Worm (Caenorhabditis elegans): ENCODE results near the gene B0252.3.
A peak's percentile ranks its signal among the peaks of the same experiment; 100 is the strongest.

B0252.3 gene

ce11 chrII:6951250-6951806 lies 43.8 kb upstream of the B0252.3 start, which contains the start of the genes malt-1 and ceh-38 (continued):
- TF ChIP-seq R02D3.7 (tag; optimal IDR thresholded peaks at IDR 0.05) (peak; percentile 65), T20F7.1 (GFP tag; optimal IDR thresholded peaks at IDR 0.05) (peak; percentile 88), F37D6.2 (tag; optimal IDR thresholded peaks at IDR 0.05) (peak; percentile 90), lsy-2 (tag; optimal IDR thresholded peaks at IDR 0.05) (peak; percentile 94 to 97), attf-4 (tag; optimal IDR thresholded peaks at IDR 0.05) (peak; percentile 56), zfp-3 (GFP tag; conservative IDR thresholded peaks at IDR 0.05) (no peak), tra-1 (GFP tag; IDR thresholded peaks at IDR 0.05) (peak; percentile 66), nhr-10 (tag; optimal IDR thresholded peaks at IDR 0.05) (peak; percentile 68), dmd-8 (GFP tag; IDR thresholded peaks at IDR 0.05) (no peak), vab-7 (GFP tag; IDR thresholded peaks at IDR 0.05) (peak; percentile 77), lin-13 (GFP tag; optimal IDR thresholded peaks at IDR 0.05) (peak; percentile 88), nhr-25 (tag; optimal IDR thresholded peaks at IDR 0.05; ENCODE audit: borderline replicate concordance, insufficient read depth) (peak; percentile 81), dve-1 (tag; optimal IDR thresholded peaks at IDR 0.05; ENCODE audit: insufficient read depth) (peak; percentile 98), mep-1 (tag; optimal IDR thresholded peaks at IDR 0.05) (peak; percentile 98), daf-19 (GFP tag; conservative IDR thresholded peaks at IDR 0.05) (peak; percentile 79), ama-1 (optimal IDR thresholded peaks at IDR 0.05) (no peak)

- no peak for TF ChIP-seq F26F4.8 (GFP tag; conservative IDR thresholded peaks at IDR 0.05)
- no peak for TF ChIP-seq unc-39 (tag; optimal IDR thresholded peaks at IDR 0.05)
- TF ChIP-seq mdl-1 (tag; optimal IDR thresholded peaks at IDR 0.05) = no peak
- no peak for TF ChIP-seq dmd-8 (GFP tag; IDR thresholded peaks at IDR 0.05)
- peak; percentile 18 for TF ChIP-seq dve-1 (tag; optimal IDR thresholded peaks at IDR 0.05; ENCODE audit: insufficient read depth)
- no peak for TF ChIP-seq nhr-48 (tag; optimal IDR thresholded peaks at IDR 0.05)
- no peak for TF ChIP-seq aly-2 (tag; optimal IDR thresholded peaks at IDR 0.05)
- TF ChIP-seq pha-4 (GFP tag; IDR thresholded peaks at IDR 0.05) = no peak; the same call in 1 of the 2 replicates
- TF ChIP-seq pha-4 (tag; optimal IDR thresholded peaks at IDR 0.05) = no peak
- TF ChIP-seq zfp-2 (tag; optimal IDR thresholded peaks at IDR 0.05) = no peak
- TF ChIP-seq fos-1 (tag; optimal IDR thresholded peaks at IDR 0.05) = no peak
- TF ChIP-seq snpc-4 (tag; optimal IDR thresholded peaks at IDR 0.05) = no peak
- no peak for TF ChIP-seq zag-1 (tag; optimal IDR thresholded peaks at IDR 0.05)
- no peak for TF ChIP-seq tag-97 (GFP tag; IDR thresholded peaks at IDR 0.05)
- peak; percentile 59 for TF ChIP-seq nhr-28 (tag; optimal IDR thresholded peaks at IDR 0.05)
- no peak for TF ChIP-seq sdz-12 (GFP tag; optimal IDR thresholded peaks at IDR 0.05)
- no peak for TF ChIP-seq lin-39 (tag; optimal IDR thresholded peaks at IDR 0.05)
- TF ChIP-seq cey-2 (tag; optimal IDR thresholded peaks at IDR 0.05; ENCODE audit: borderline replicate concordance, insufficient read depth) = no peak
- peak; percentile 37 for TF ChIP-seq mes-2 (tag; optimal IDR thresholded peaks at IDR 0.05; ENCODE audit: poor library complexity, severe bottlenecking)
- no peak for TF ChIP-seq gei-8 (GFP tag; optimal IDR thresholded peaks at IDR 0.05)
- no peak for TF ChIP-seq Y105C5A.15 (GFP tag; IDR thresholded peaks at IDR 0.05)
- TF ChIP-seq ceh-82 (tag; optimal IDR thresholded peaks at IDR 0.05) = no peak
- 0 out of 2 replicates have a peak, but pooled peaks have one; percentile 37 for TF ChIP-seq vab-7 (GFP tag; IDR thresholded peaks at IDR 0.05)
- peak; percentile 18; the same call in 1 of the 2 replicates for TF ChIP-seq ctbp-1 (GFP tag; IDR thresholded peaks at IDR 0.05)
- TF ChIP-seq ceh-32 (tag; optimal IDR thresholded peaks at IDR 0.05; ENCODE audit: poor library complexity) = no peak
- TF ChIP-seq F44E2.7 (GFP tag; IDR thresholded peaks at IDR 0.05) = no peak
- no peak for TF ChIP-seq snpc-1.2 (GFP tag; IDR thresholded peaks at IDR 0.05)
- peak; percentile 30 for TF ChIP-seq hlh-11 (tag; optimal IDR thresholded peaks at IDR 0.05)
- no peak for TF ChIP-seq daf-12 (tag; optimal IDR thresholded peaks at IDR 0.05)
- no peak for TF ChIP-seq R02D3.7 (tag; optimal IDR thresholded peaks at IDR 0.05)
- TF ChIP-seq unc-62 (GFP tag; optimal IDR thresholded peaks at IDR 0.05 in 1 of 2) = peak in 1 of 2 experiments; percentile 33
- TF ChIP-seq unc-62 (tag; optimal IDR thresholded peaks at IDR 0.05) = no peak
- no peak for TF ChIP-seq fkh-10 (GFP tag; optimal IDR thresholded peaks at IDR 0.05)
- no peak for TF ChIP-seq dmd-9 (GFP tag; IDR thresholded peaks at IDR 0.05)
- TF ChIP-seq madf-5 (GFP tag; IDR thresholded peaks at IDR 0.05) = no peak
- peak; percentile 63 for TF ChIP-seq pqm-1 (tag; optimal IDR thresholded peaks at IDR 0.05)
Measured at ce11 chrII:6943299-6944051, 35.9 kb upstream of the B0252.3 start.
